Worm (Caenorhabditis elegans) whole organism, L1 larva: ENCODE data around the gene T12D8.5.

ENCODE experiments used
- C16A3.4 ChIP-seq: fragments of 150-350 bp; optimal IDR thresholded peaks from 2 replicates; lab custom pipeline; 2014; ENCODE audit warnings: missing biosample characterization, missing genetic modification characterization
- F16B12.6 ChIP-seq: fragments of 150-350 bp; optimal IDR thresholded peaks from 2 replicates; lab custom pipeline; 2014; ENCODE audit warnings: missing biosample characterization, missing genetic modification characterization
- Y116A8C.19 ChIP-seq: sonication (generic microtip); optimal IDR thresholded peaks from 2 replicates; lab custom pipeline; 2016; ENCODE audit warnings: missing compliant biosample characterization, missing genetic modification characterization, borderline replicate concordance
- alr-1 ChIP-seq: fragments of 200-800 bp; sonication (Bioruptor generic); optimal IDR thresholded peaks from 2 replicates; lab custom pipeline; 2018; ENCODE audit warnings: borderline replicate concordance, mild to moderate bottlenecking, missing genetic modification characterization, missing compliant biosample characterization
- blmp-1 ChIP-seq: fragments of 150-350 bp; optimal IDR thresholded peaks from 2 replicates; lab custom pipeline; 2014; ENCODE audit warnings: missing biosample characterization, missing genetic modification characterization
- ceh-63 ChIP-seq: fragments of 200-800 bp; sonication (Bioruptor generic); optimal IDR thresholded peaks from 2 replicates; lab custom pipeline; 2018; ENCODE audit warnings: mild to moderate bottlenecking, missing genetic modification characterization, missing compliant biosample characterization
- ceh-8 ChIP-seq: fragments of 200-800 bp; sonication (Bioruptor generic); optimal IDR thresholded peaks from 2 replicates; lab custom pipeline; 2018; ENCODE audit warnings: mild to moderate bottlenecking, missing genetic modification characterization, moderate library complexity, missing compliant biosample characterization
- dpl-1 ChIP-seq, 3 experiments: fragments of 150-350 bp in 2 of 3; sonication (generic microtip) in 1 of 3; optimal IDR thresholded peaks; 2 replicates each; lab custom pipeline; 2014 to 2017; ENCODE audit warnings: missing biosample characterization in 3 of 3, missing genetic modification characterization in 3 of 3, missing genetic modification reagents in 3 of 3
- dsc-1 ChIP-seq: sonication (generic microtip); optimal IDR thresholded peaks from 2 replicates; lab custom pipeline; 2016; ENCODE audit warnings: mild to moderate bottlenecking, missing genetic modification characterization, missing compliant biosample characterization
- efl-1 ChIP-seq, 4 experiments: fragments of 150-350 bp; optimal IDR thresholded peaks in 3 of 4; peaks in 1 of 4; 1 replicate in 1 of 4; 2 replicates in 3 of 4; lab custom pipeline; 2014; ENCODE audit warnings: missing biosample characterization in 2 of 4, missing genetic modification characterization in 2 of 4, missing genetic modification reagents in 2 of 4
- egl-27 ChIP-seq, 2 experiments: fragments of 150-350 bp in 1 of 2; sonication (generic microtip); optimal IDR thresholded peaks; 3 replicates each; lab custom pipeline; 2017 to 2018; ENCODE audit warnings: missing biosample characterization in 2 of 2, missing genetic modification characterization in 2 of 2, missing genetic modification reagents in 2 of 2
- ets-5 ChIP-seq: fragments of 200-800 bp; sonication (Bioruptor generic); IDR thresholded peaks from 2 replicates; pipeline ENCODE4 v1.3.6; 2022; ENCODE audit warnings: missing genetic modification characterization, missing compliant biosample characterization
- hlh-17 ChIP-seq: fragments of 200-800 bp; sonication (Bioruptor generic); optimal IDR thresholded peaks from 2 replicates; lab custom pipeline; 2018; ENCODE audit warnings: missing genetic modification characterization, mild to moderate bottlenecking, missing compliant biosample characterization, moderate library complexity, borderline replicate concordance
- lin-13 ChIP-seq: fragments of 150-350 bp; optimal IDR thresholded peaks from 2 replicates; lab custom pipeline; 2014; ENCODE audit warnings: missing biosample characterization, missing genetic modification reagents, missing genetic modification characterization
- lin-35 ChIP-seq, 2 experiments: fragments of 150-350 bp; optimal IDR thresholded peaks; 2 replicates each; lab custom pipeline; 2014; ENCODE audit warnings: missing biosample characterization in 2 of 2, missing genetic modification characterization in 2 of 2, missing genetic modification reagents in 2 of 2
- lin-39 ChIP-seq: fragments of 150-350 bp; optimal IDR thresholded peaks from 2 replicates; lab custom pipeline; 2014; ENCODE audit warnings: missing biosample characterization, missing genetic modification reagents, missing genetic modification characterization
- lir-3 ChIP-seq: sonication (generic microtip); optimal IDR thresholded peaks from 2 replicates; lab custom pipeline; 2016; ENCODE audit warnings: mild to moderate bottlenecking, missing genetic modification characterization, moderate library complexity, missing compliant biosample characterization; ENCODE audit not compliant: poor library complexity
- mab-9 ChIP-seq: fragments of 200-800 bp; sonication (Bioruptor generic); IDR thresholded peaks from 2 replicates; pipeline ENCODE4 v1.3.6; 2022; ENCODE audit warnings: missing genetic modification reagents, missing genetic modification characterization, missing compliant biosample characterization
- mep-1 ChIP-seq: fragments of 150-350 bp; optimal IDR thresholded peaks from 2 replicates; lab custom pipeline; 2014; ENCODE audit warnings: missing biosample characterization, missing genetic modification characterization
- nhr-11 ChIP-seq: fragments of 150-350 bp; optimal IDR thresholded peaks from 2 replicates; lab custom pipeline; 2014; ENCODE audit warnings: missing biosample characterization, missing genetic modification characterization
- nhr-12 ChIP-seq: sonication (generic microtip); optimal IDR thresholded peaks from 2 replicates; lab custom pipeline; 2017; ENCODE audit warnings: missing biosample characterization, missing genetic modification characterization
- nhr-19 ChIP-seq: fragments of 200-800 bp; sonication (Bioruptor generic); conservative IDR thresholded peaks from 2 replicates; pipeline ENCODE4 v1.3.6; 2022; ENCODE audit warnings: missing genetic modification characterization, missing compliant biosample characterization
- nhr-237 ChIP-seq: fragments of 150-350 bp; optimal IDR thresholded peaks from 2 replicates; lab custom pipeline; 2014; ENCODE audit warnings: missing biosample characterization, missing genetic modification characterization
- nhr-28 ChIP-seq: fragments of 150-350 bp; optimal IDR thresholded peaks from 2 replicates; lab custom pipeline; 2014; ENCODE audit warnings: missing biosample characterization, missing genetic modification characterization
- nhr-84 ChIP-seq: sonication (generic microtip); optimal IDR thresholded peaks from 2 replicates; lab custom pipeline; 2017; ENCODE audit warnings: missing biosample characterization, missing genetic modification characterization
- nhr-90 ChIP-seq: sonication (generic microtip); optimal IDR thresholded peaks from 2 replicates; lab custom pipeline; 2016; ENCODE audit warnings: mild to moderate bottlenecking, missing genetic modification characterization, missing compliant biosample characterization; ENCODE audit not compliant: poor library complexity
- pax-3 ChIP-seq: fragments of 200-800 bp; sonication (Bioruptor generic); optimal IDR thresholded peaks from 2 replicates; lab custom pipeline; 2018; ENCODE audit warnings: mild to moderate bottlenecking, missing genetic modification characterization, moderate library complexity, missing compliant biosample characterization
- skn-1 ChIP-seq: fragments of 150-350 bp; optimal IDR thresholded peaks from 2 replicates; lab custom pipeline; 2014; ENCODE audit warnings: missing biosample characterization, missing genetic modification characterization
- snu-23 ChIP-seq: sonication (generic microtip); optimal IDR thresholded peaks from 2 replicates; lab custom pipeline; 2016; ENCODE audit warnings: missing genetic modification characterization, missing compliant biosample characterization
- sox-4 ChIP-seq: sonication (generic microtip); optimal IDR thresholded peaks from 2 replicates; lab custom pipeline; 2016; ENCODE audit warnings: missing genetic modification characterization, missing compliant biosample characterization
- sptf-1 ChIP-seq: fragments of 150-350 bp; optimal IDR thresholded peaks from 2 replicates; lab custom pipeline; 2014; ENCODE audit warnings: missing biosample characterization, missing genetic modification characterization
- unc-86 ChIP-seq: sonication (generic microtip); optimal IDR thresholded peaks from 2 replicates; lab custom pipeline; 2016; ENCODE audit warnings: missing genetic modification characterization, missing compliant biosample characterization
- vab-15 ChIP-seq: sonication (generic microtip); optimal IDR thresholded peaks from 2 replicates; lab custom pipeline; 2017; ENCODE audit warnings: missing genotype, mild to moderate bottlenecking, missing genetic modification characterization, missing compliant biosample characterization
- xbp-1 ChIP-seq: sonication (generic microtip); optimal IDR thresholded peaks from 2 replicates; lab custom pipeline; 2016; ENCODE audit warnings: missing genetic modification characterization, missing compliant biosample characterization
- zag-1 ChIP-seq: fragments of 150-350 bp; optimal IDR thresholded peaks from 2 replicates; lab custom pipeline; 2014; ENCODE audit warnings: missing biosample characterization, missing genetic modification characterization
- ztf-11 ChIP-seq, 2 experiments: sonication (generic microtip); optimal IDR thresholded peaks; 2 replicates each; lab custom pipeline; 2016 to 2017; ENCODE audit warnings: missing genetic modification characterization in 2 of 2, missing biosample characterization in 1 of 2, missing compliant biosample characterization in 1 of 2

Gene T12D8.5

DNA sequence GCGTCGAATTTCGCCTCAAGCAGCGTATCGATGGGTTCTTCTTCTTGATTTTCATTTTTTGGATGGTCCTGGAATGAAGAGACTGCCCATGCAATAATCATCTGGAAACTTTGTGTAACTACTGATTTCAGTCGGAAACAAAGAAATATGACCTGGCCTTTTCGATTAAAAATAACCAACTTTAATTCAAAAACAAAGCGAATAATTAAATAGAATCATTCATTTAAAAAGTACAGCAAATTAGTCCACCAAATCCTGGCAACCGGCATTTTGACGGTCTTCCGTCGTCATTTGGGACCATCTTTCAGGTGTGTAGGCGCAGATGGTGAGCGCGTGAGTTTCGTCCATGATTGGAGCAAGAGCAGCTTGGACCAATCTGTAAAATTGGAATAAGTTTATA lies 15.0 kb upstream of the T12D8.5 start, which contains the start of gene acbp-5:
Gene acbp-5, minus strand, starts transcription at position 101 of the 400 bp plus-strand sequence.
- TF ChIP-seq F16B12.6 (tag; lab: Kevin White, UChicago) (no peak), nhr-11 (tag; lab: Kevin White, UChicago) (no peak), nhr-19 (GFP tag; lab: Robert Waterston, UW) (no peak), unc-86 (tag; lab: Kevin White, UChicago) (no peak), efl-1 (optimal IDR thresholded peaks at IDR 0.05; lab: Kevin White, UChicago) (no peak), efl-1 (GFP tag; optimal IDR thresholded peaks at IDR 0.05 in 1 of 2; lab: Kevin White, UChicago) (no peak), snu-23 (GFP tag; lab: Kevin White, UChicago) (no peak), ceh-63 (GFP tag; lab: Kevin White, UChicago) (no peak), alr-1 (tag; lab: Kevin White, UChicago) (no peak), lin-35 (GFP tag; optimal IDR thresholded peaks at IDR 0.05; lab: Kevin White, UChicago) (no peak), skn-1 (tag; lab: Kevin White, UChicago) (no peak), nhr-84 (tag; lab: Kevin White, UChicago) (no peak), sox-4 (no peak), ceh-8 (GFP tag; lab: Kevin White, UChicago) (no peak), nhr-28 (tag; lab: Kevin White, UChicago) (no peak), xbp-1 (tag; lab: Kevin White, UChicago) (no peak), lin-13 (GFP tag; lab: Kevin White, UChicago) (no peak), zag-1 (tag; lab: Kevin White, UChicago) (no peak), blmp-1 (tag; lab: Kevin White, UChicago) (no peak)

DNA sequence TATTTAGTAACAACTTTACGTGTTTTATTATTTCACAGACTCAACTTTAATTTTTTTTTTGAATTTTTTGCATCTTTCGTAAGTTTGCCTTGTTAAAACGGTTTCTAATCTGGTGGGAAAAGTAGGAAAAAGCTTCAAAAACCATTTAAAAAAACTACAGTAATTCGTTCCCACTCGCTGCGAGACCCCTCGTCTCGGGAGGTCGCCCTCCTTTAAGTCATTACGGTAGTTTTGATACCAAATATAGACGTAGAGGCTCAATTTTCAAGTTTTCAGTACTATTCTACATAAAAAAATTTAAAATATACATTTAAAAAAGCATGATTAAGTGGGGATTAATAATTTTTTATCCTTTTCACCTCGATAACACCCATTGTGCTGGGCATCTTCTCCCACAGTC lies 14.3 kb upstream of the T12D8.5 start:
- TF ChIP-seq mab-9 (GFP tag; lab: Robert Waterston, UW) (no peak), dsc-1 (tag; lab: Kevin White, UChicago) (no peak), nhr-237 (no peak), lin-39 (tag; lab: Kevin White, UChicago) (no peak), dpl-1 (GFP tag; optimal IDR thresholded peaks at IDR 0.05; lab: Kevin White, UChicago) (no peak), nhr-28 (tag; lab: Kevin White, UChicago) (no peak), ztf-11 (tag; optimal IDR thresholded peaks at IDR 0.05; lab: Kevin White, UChicago) (no peak), mep-1 (tag; lab: Kevin White, UChicago) (no peak), vab-15 (tag; lab: Kevin White, UChicago) (no peak), nhr-12 (tag; lab: Kevin White, UChicago) (no peak), Y116A8C.19 (tag; lab: Kevin White, UChicago) (no peak), blmp-1 (tag; lab: Kevin White, UChicago) (no peak), C16A3.4 (no peak), nhr-84 (tag; lab: Kevin White, UChicago) (no peak), lir-3 (no peak), sox-4 (no peak), nhr-11 (tag; lab: Kevin White, UChicago) (no peak)

DNA sequence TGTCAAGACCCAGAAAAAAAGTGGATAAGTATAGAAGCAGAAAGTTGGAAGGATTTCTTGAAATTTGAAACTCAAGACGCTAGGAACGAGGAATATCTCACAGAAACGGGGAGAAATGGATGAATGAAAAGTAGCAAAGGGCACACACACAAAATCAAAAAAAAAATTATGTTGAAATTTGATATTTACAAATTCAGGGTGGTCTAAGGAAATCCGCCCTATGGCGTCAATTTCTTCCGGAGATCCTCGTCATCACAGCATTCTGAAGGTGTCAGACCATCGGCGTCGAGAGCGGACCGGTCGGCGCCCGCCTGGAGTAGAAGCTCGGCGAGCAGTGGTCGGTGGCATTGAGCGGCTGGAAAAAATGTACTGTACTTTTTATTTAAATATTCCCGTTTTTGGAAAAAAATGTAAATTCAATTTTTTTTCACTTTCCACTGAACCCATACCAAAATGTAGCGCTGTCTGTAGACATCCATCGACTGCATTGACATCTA lies 13.5 kb upstream of the T12D8.5 start:
- TF ChIP-seq pax-3 (tag; lab: Kevin White, UChicago), result no peak
- no peak for TF ChIP-seq nhr-90 (tag; lab: Kevin White, UChicago)
- no peak for TF ChIP-seq egl-27 (tag; optimal IDR thresholded peaks at IDR 0.05; lab: Kevin White, UChicago)
- no peak for TF ChIP-seq sptf-1 (tag; lab: Kevin White, UChicago)
- TF ChIP-seq ets-5 (GFP tag; lab: Robert Waterston, UW), result no peak
- TF ChIP-seq xbp-1 (tag; lab: Kevin White, UChicago), result no peak
- TF ChIP-seq hlh-17 (GFP tag; lab: Kevin White, UChicago), result no peak
